Fruit fly (Drosophila melanogaster): ENCODE measurements around the gene CG33269.

DNA sequence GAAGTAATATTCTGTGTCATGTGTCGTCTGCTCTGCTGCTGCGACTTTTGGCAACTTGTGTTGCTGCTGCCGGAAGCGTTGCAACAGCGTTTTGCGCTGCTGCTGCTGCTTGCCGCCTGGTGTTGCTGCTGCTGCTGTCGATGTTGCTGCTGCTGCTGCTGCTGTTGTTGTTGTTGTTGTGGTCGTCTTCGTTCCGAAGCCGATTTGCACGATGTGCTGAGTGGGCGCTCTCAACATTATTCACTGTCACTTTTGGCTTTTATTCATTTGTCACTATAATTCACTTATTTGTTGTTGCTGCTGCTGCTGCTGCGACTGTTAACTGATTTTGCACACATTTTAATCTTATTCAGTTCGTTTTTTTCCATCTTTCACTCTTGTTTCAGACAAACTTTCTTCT is 39.6 kb downstream of the CG33269 start:
- TF ChIP-seq jim (GFP tag; optimal IDR thresholded peaks at IDR 0.05) (no peak), psq (GFP tag; optimal IDR thresholded peaks at IDR 0.05) (no peak), CrebA (GFP tag; optimal IDR thresholded peaks at IDR 0.05; ENCODE audit: borderline replicate concordance) (no peak), HLH106 (tag; optimal IDR thresholded peaks at IDR 0.05) (no peak), lola (GFP tag; optimal IDR thresholded peaks at IDR 0.05) (no peak), N (GFP tag; optimal IDR thresholded peaks at IDR 0.05) (no peak), GATAd (GFP tag; optimal IDR thresholded peaks at IDR 0.05) (no peak), dsf (GFP tag; optimal IDR thresholded peaks at IDR 0.05; ENCODE audit: borderline replicate concordance) (no peak), Dif (GFP tag; optimal IDR thresholded peaks at IDR 0.05; ENCODE audit: partially characterized antibody) (no peak), Hr83 (GFP tag; optimal IDR thresholded peaks at IDR 0.05; ENCODE audit: poor library complexity, severe bottlenecking) (no peak), CG32264 (GFP tag; optimal IDR thresholded peaks at IDR 0.05) (no peak), pan (optimal IDR thresholded peaks at IDR 0.05) (no peak), ey (GFP tag; optimal IDR thresholded peaks at IDR 0.05) (no peak), Myc (optimal IDR thresholded peaks at IDR 0.05) (no peak)
